Fruit fly (Drosophila melanogaster): ENCODE data around the gene CG31296.

DNA sequence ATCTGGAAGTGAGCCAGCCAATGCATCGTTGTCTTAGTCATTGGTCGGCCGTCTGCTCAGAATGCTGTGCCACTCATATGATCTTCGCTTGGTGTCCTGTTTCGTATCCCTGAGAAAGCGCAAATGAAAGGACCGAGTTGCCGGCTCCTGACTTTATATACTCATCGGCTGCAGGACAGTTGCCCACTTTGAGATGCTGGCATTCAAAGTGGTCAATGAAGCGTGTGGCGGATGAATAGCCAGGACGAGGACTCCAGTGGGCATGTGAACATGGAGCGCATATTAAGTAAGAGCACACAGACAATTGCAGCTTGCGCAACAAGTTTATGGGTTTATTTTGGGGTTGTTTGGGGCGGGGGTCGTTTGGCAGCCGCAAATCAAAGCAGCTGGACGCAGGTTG lies 46.0 kb downstream of the CG31296 start, which contains the start of gene Trissin:
- TF ChIP-seq cnc (optimal IDR thresholded peaks at IDR 0.05), result no peak
- TF ChIP-seq cic (GFP tag; optimal IDR thresholded peaks at IDR 0.05), result no peak
- TF ChIP-seq pad (GFP tag; optimal IDR thresholded peaks at IDR 0.05), result no peak
- TF ChIP-seq CG7045 (GFP tag; optimal IDR thresholded peaks at IDR 0.05), result no peak
- no peak for TF ChIP-seq Hr96 (GFP tag; optimal IDR thresholded peaks at IDR 0.05)
- TF ChIP-seq CG12768 (GFP tag; optimal IDR thresholded peaks at IDR 0.05), result no peak
- TF ChIP-seq Crg-1 (GFP tag; optimal IDR thresholded peaks at IDR 0.05), result no peak
- no peak for TF ChIP-seq CG14711 (tag; optimal IDR thresholded peaks at IDR 0.05)
- TF ChIP-seq CG33017 (tag; optimal IDR thresholded peaks at IDR 0.05), result no peak
- no peak for TF ChIP-seq Mnt (GFP tag; optimal IDR thresholded peaks at IDR 0.05)
- no peak for TF ChIP-seq CG11617 (GFP tag; optimal IDR thresholded peaks at IDR 0.05)
- no peak for TF ChIP-seq kay (GFP tag; ENCODE audit: borderline replicate concordance)
- no peak for TF ChIP-seq CG7101 (tag; optimal IDR thresholded peaks at IDR 0.05)
- no peak for TF ChIP-seq ovo (GFP tag; optimal IDR thresholded peaks at IDR 0.05)

Data from whole organism, adult.